Worm (Caenorhabditis elegans) whole organism, L3 larva: ENCODE data around the gene Y54E2A.9.

Experiments
- R02D3.7 ChIP-seq: fragments of 150-350 bp; optimal IDR thresholded peaks from 2 replicates; lab custom pipeline; 2014; ENCODE audit warnings: missing biosample characterization, missing genetic modification characterization
- ZK546.5 ChIP-seq: sonication (generic microtip); optimal IDR thresholded peaks from 2 replicates; lab custom pipeline; 2017; ENCODE audit warnings: missing biosample characterization, missing genetic modification characterization
- aly-2 ChIP-seq: fragments of 150-350 bp; optimal IDR thresholded peaks from 2 replicates; lab custom pipeline; 2014; ENCODE audit warnings: missing biosample characterization, missing genetic modification characterization
- ama-1 ChIP-seq: fragments of 150-350 bp; optimal IDR thresholded peaks from 2 replicates; lab custom pipeline; 2018
- ceh-16 ChIP-seq: sonication (generic microtip); optimal IDR thresholded peaks from 2 replicates; lab custom pipeline; 2017; ENCODE audit warnings: missing biosample characterization, missing genetic modification characterization
- ceh-28 ChIP-seq: fragments of 150-350 bp; optimal IDR thresholded peaks from 2 replicates; lab custom pipeline; 2014; ENCODE audit warnings: missing biosample characterization, missing genetic modification reagents, missing genetic modification characterization
- ceh-82 ChIP-seq: fragments of 150-350 bp; optimal IDR thresholded peaks from 2 replicates; lab custom pipeline; 2014; ENCODE audit warnings: missing biosample characterization, missing genetic modification characterization
- ceh-9 ChIP-seq: sonication (generic microtip); optimal IDR thresholded peaks from 2 replicates; lab custom pipeline; 2018; ENCODE audit warnings: missing biosample characterization, missing genetic modification characterization
- daf-12 ChIP-seq: fragments of 150-350 bp; optimal IDR thresholded peaks from 2 replicates; lab custom pipeline; 2014; ENCODE audit warnings: missing biosample characterization, missing genetic modification reagents, missing genetic modification characterization
- egl-27 ChIP-seq: sonication (generic microtip); optimal IDR thresholded peaks from 4 replicates; lab custom pipeline; 2017; ENCODE audit warnings: missing biosample characterization, missing genetic modification reagents, missing genetic modification characterization
- egl-5 ChIP-seq: fragments of 150-350 bp; optimal IDR thresholded peaks from 2 replicates; lab custom pipeline; 2017; ENCODE audit warnings: missing biosample characterization, missing genetic modification reagents, missing genetic modification characterization, inconsistent platforms
- elt-1 ChIP-seq: fragments of 150-350 bp; optimal IDR thresholded peaks from 2 replicates; lab custom pipeline; 2014; ENCODE audit warnings: missing biosample characterization, missing genetic modification characterization
- elt-2 ChIP-seq: sonication (generic microtip); optimal IDR thresholded peaks from 2 replicates; lab custom pipeline; 2016; ENCODE audit warnings: missing genetic modification reagents, mild to moderate bottlenecking, missing genetic modification characterization, missing compliant biosample characterization
- elt-3 ChIP-seq, 3 experiments: fragments of 150-350 bp in 1 of 3; sonication (generic microtip) in 2 of 3; optimal IDR thresholded peaks; 2 replicates in 2 of 3; 4 replicates in 1 of 3; lab custom pipeline; 2014 to 2017; ENCODE audit warnings: missing biosample characterization in 3 of 3, missing genetic modification characterization in 3 of 3
- eor-1 ChIP-seq, 2 experiments: fragments of 150-350 bp; optimal IDR thresholded peaks; 2 replicates each; lab custom pipeline; 2014 to 2018; ENCODE audit warnings: missing biosample characterization in 2 of 2, missing genetic modification characterization in 2 of 2
- fkh-10 ChIP-seq: sonication (generic microtip); optimal IDR thresholded peaks from 2 replicates; lab custom pipeline; 2017; ENCODE audit warnings: missing biosample characterization, missing genetic modification reagents, missing genetic modification characterization
- fkh-2 ChIP-seq: fragments of 150-350 bp; optimal IDR thresholded peaks from 2 replicates; lab custom pipeline; 2014; ENCODE audit warnings: missing biosample characterization, missing genetic modification reagents, missing genetic modification characterization
- fos-1 ChIP-seq: fragments of 150-350 bp; optimal IDR thresholded peaks from 2 replicates; lab custom pipeline; 2014; ENCODE audit warnings: missing biosample characterization, missing genetic modification characterization
- hmg-11 ChIP-seq: sonication (generic microtip); optimal IDR thresholded peaks from 2 replicates; lab custom pipeline; 2016; ENCODE audit warnings: missing genetic modification characterization, missing compliant biosample characterization
- jun-1 ChIP-seq: fragments of 150-350 bp; optimal IDR thresholded peaks from 2 replicates; lab custom pipeline; 2014; ENCODE audit warnings: missing biosample characterization, missing genetic modification reagents, missing genetic modification characterization
- lin-15B ChIP-seq: fragments of 150-350 bp; optimal IDR thresholded peaks from 2 replicates; lab custom pipeline; 2014; ENCODE audit warnings: missing biosample characterization, missing genetic modification characterization
- lin-39 ChIP-seq: fragments of 150-350 bp; optimal IDR thresholded peaks from 2 replicates; lab custom pipeline; 2018; ENCODE audit warnings: missing biosample characterization, missing genetic modification reagents, missing genetic modification characterization
- lsy-12 ChIP-seq: sonication (generic microtip); optimal IDR thresholded peaks from 2 replicates; lab custom pipeline; 2016; ENCODE audit warnings: mild to moderate bottlenecking, missing genetic modification characterization, missing compliant biosample characterization
- mdl-1 ChIP-seq: fragments of 150-350 bp; optimal IDR thresholded peaks from 2 replicates; lab custom pipeline; 2014; ENCODE audit warnings: missing biosample characterization, missing genetic modification characterization
- mml-1 ChIP-seq: fragments of 150-350 bp; sonication (generic microtip); optimal IDR thresholded peaks from 3 replicates; lab custom pipeline; 2014; ENCODE audit warnings: missing biosample characterization, missing genetic modification characterization
- nfya-1 ChIP-seq: sonication (generic microtip); optimal IDR thresholded peaks from 2 replicates; lab custom pipeline; 2017; ENCODE audit warnings: missing genetic modification characterization, mild to moderate bottlenecking, missing compliant biosample characterization, antibody characterized with exemption, moderate library complexity; ENCODE audit not compliant: insufficient read depth
- nhr-11 ChIP-seq: fragments of 150-350 bp; optimal IDR thresholded peaks from 2 replicates; lab custom pipeline; 2014; ENCODE audit warnings: missing biosample characterization, missing genetic modification characterization
- nhr-12 ChIP-seq: fragments of 150-350 bp; optimal IDR thresholded peaks from 2 replicates; lab custom pipeline; 2014; ENCODE audit warnings: missing biosample characterization, missing genetic modification characterization
- nhr-23 ChIP-seq: fragments of 150-350 bp; optimal IDR thresholded peaks from 2 replicates; lab custom pipeline; 2014; ENCODE audit warnings: missing biosample characterization, missing genetic modification reagents, missing genetic modification characterization
- nhr-237 ChIP-seq: fragments of 150-350 bp; optimal IDR thresholded peaks from 2 replicates; lab custom pipeline; 2014; ENCODE audit warnings: missing biosample characterization, missing genetic modification characterization
- nhr-25 ChIP-seq: sonication (generic microtip); optimal IDR thresholded peaks from 2 replicates; lab custom pipeline; 2017; ENCODE audit warnings: missing biosample characterization, missing genetic modification characterization
- nhr-28 ChIP-seq: fragments of 150-350 bp; optimal IDR thresholded peaks from 2 replicates; lab custom pipeline; 2014; ENCODE audit warnings: missing biosample characterization, missing genetic modification characterization
- nhr-43 ChIP-seq: sonication (generic microtip); optimal IDR thresholded peaks from 2 replicates; lab custom pipeline; 2016; ENCODE audit warnings: mild to moderate bottlenecking, missing genetic modification characterization, missing compliant biosample characterization; ENCODE audit not compliant: poor library complexity, severe bottlenecking
- nhr-67 ChIP-seq: fragments of 150-350 bp; optimal IDR thresholded peaks from 2 replicates; lab custom pipeline; 2014; ENCODE audit warnings: missing biosample characterization, missing genetic modification characterization
- nhr-76 ChIP-seq: fragments of 150-350 bp; sonication (generic microtip); optimal IDR thresholded peaks from 5 replicates; lab custom pipeline; 2014; ENCODE audit warnings: missing biosample characterization, missing genetic modification characterization
- nhr-77 ChIP-seq: fragments of 150-350 bp; optimal IDR thresholded peaks from 2 replicates; lab custom pipeline; 2014; ENCODE audit warnings: missing biosample characterization, missing genetic modification characterization
- pha-4 ChIP-seq: fragments of 150-350 bp; optimal IDR thresholded peaks from 2 replicates; lab custom pipeline; 2014; ENCODE audit warnings: missing biosample characterization, missing genetic modification reagents, missing genetic modification characterization
- pqm-1 ChIP-seq: fragments of 150-350 bp; optimal IDR thresholded peaks from 2 replicates; lab custom pipeline; 2017; ENCODE audit warnings: missing biosample characterization, missing genetic modification characterization, inconsistent platforms
- sea-2 ChIP-seq: fragments of 150-350 bp; sonication (generic microtip); optimal IDR thresholded peaks from 4 replicates; lab custom pipeline; 2014; ENCODE audit warnings: missing biosample characterization, missing genetic modification reagents, missing genetic modification characterization
- skn-1 ChIP-seq: fragments of 150-350 bp; optimal IDR thresholded peaks from 2 replicates; lab custom pipeline; 2014; ENCODE audit warnings: missing biosample characterization, missing genetic modification characterization
- snpc-4 ChIP-seq: fragments of 150-350 bp; optimal IDR thresholded peaks from 2 replicates; lab custom pipeline; 2014; ENCODE audit warnings: missing biosample characterization, missing genetic modification characterization
- tbx-2 ChIP-seq: sonication (generic microtip); optimal IDR thresholded peaks from 2 replicates; lab custom pipeline; 2016; ENCODE audit warnings: mild to moderate bottlenecking, missing genetic modification characterization, missing compliant biosample characterization
- unc-39 ChIP-seq: sonication (generic microtip); optimal IDR thresholded peaks from 4 replicates; lab custom pipeline; 2017; ENCODE audit warnings: missing biosample characterization, missing genetic modification characterization
- unc-62 ChIP-seq: fragments of 150-350 bp; sonication (generic microtip); optimal IDR thresholded peaks from 4 replicates; lab custom pipeline; 2014; ENCODE audit warnings: missing biosample characterization, missing genetic modification reagents, missing genetic modification characterization
- zag-1 ChIP-seq: fragments of 150-350 bp; optimal IDR thresholded peaks from 2 replicates; lab custom pipeline; 2014; ENCODE audit warnings: missing biosample characterization, missing genetic modification characterization
- ztf-11 ChIP-seq: fragments of 150-350 bp; optimal IDR thresholded peaks from 2 replicates; lab custom pipeline; 2014; ENCODE audit warnings: missing biosample characterization, missing genetic modification characterization
- ztf-4 ChIP-seq: fragments of 150-350 bp; optimal IDR thresholded peaks from 2 replicates; lab custom pipeline; 2014; ENCODE audit warnings: missing biosample characterization, missing genetic modification characterization

Gene Y54E2A.9

ce11 chrII:14816086-14816485 lies 30.3 kb upstream of the Y54E2A.9 start:
- peak; percentile 25 for TF ChIP-seq nhr-25 (tag; lab: Kevin White, UChicago)
- TF ChIP-seq fkh-10 (GFP tag; lab: Kevin White, UChicago), result no peak

DNA sequence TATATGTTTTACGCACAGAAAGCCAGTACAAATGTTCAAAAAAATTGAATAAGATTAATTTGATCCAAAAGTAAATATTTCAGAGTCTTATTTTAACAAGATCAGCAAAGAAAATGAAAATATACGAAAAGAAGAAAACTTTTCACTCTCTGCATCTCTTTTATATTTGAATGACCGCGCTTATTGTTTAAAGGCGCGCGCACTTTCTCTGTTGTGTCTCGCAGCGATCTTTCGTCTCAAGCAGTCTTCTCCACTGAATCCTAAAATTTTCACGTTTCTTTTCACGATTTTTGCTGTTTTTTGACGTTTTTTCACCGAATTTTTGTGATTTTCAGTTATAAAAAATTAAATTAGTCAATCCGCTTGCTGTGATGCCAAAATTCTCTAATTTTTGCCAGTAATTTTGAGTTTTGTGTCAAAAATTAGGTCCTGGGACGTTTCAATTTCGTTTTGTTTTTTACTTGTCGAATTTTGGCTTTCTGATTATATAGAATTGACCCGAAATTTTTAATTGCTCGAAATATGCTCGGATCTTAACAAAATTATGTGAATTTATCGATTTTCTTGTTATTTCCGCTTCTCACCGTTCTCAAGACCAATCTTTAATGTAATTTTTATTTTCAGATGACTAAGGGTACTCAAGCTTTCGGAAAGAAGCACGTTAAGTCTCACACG lies 29.2 kb upstream of the Y54E2A.9 start, which contains the start of gene W01D2.1:
TSS of gene W01D2.1 (plus strand) at position 625 of the 675 bp plus-strand sequence.
- peak; percentile 40 for TF ChIP-seq hmg-11 (tag; lab: Kevin White, UChicago)
- no peak for TF ChIP-seq nhr-43
- TF ChIP-seq daf-12 (tag; lab: Kevin White, UChicago), result no peak
- no peak for TF ChIP-seq nhr-12
- TF ChIP-seq pha-4, result peak; percentile 80
- TF ChIP-seq ceh-9 (tag; lab: Kevin White, UChicago), result no peak
- TF ChIP-seq lin-39 (tag; lab: Kevin White, UChicago), result peak; percentile 63
- no peak for TF ChIP-seq elt-1 (tag; lab: Kevin White, UChicago)
- no peak for TF ChIP-seq nhr-237
- peak; percentile 67 for TF ChIP-seq nhr-25 (tag; lab: Kevin White, UChicago)
- TF ChIP-seq nhr-76 (tag; lab: Kevin White, UChicago), result no peak
- TF ChIP-seq jun-1 (tag; lab: Kevin White, UChicago), result no peak
- no peak for TF ChIP-seq mdl-1
- TF ChIP-seq tbx-2 (tag; lab: Kevin White, UChicago), result no peak
- TF ChIP-seq elt-2 (tag; lab: Kevin White, UChicago), result peak; percentile 2
- TF ChIP-seq mml-1, result no peak
- TF ChIP-seq nhr-67 (tag; lab: Kevin White, UChicago), result no peak
- TF ChIP-seq ZK546.5, result no peak
- TF ChIP-seq ceh-28 (tag; lab: Kevin White, UChicago), result no peak
- TF ChIP-seq egl-5 (tag; lab: Kevin White, UChicago), result peak; percentile 41
- no peak for TF ChIP-seq zag-1 (tag; lab: Kevin White, UChicago)
- peak; percentile 43 for TF ChIP-seq snpc-4
- TF ChIP-seq pqm-1 (tag; lab: Kevin White, UChicago), result peak; percentile 42
- no peak for TF ChIP-seq lsy-12 (tag; lab: Kevin White, UChicago)
- no peak for TF ChIP-seq eor-1 (tag; optimal IDR thresholded peaks at IDR 0.05; lab: Kevin White, UChicago)
- TF ChIP-seq nhr-28 (tag; lab: Kevin White, UChicago), result no peak
- no peak for TF ChIP-seq ceh-16 (tag; lab: Kevin White, UChicago)
- TF ChIP-seq fos-1 (tag; lab: Kevin White, UChicago), result no peak
- TF ChIP-seq fkh-2, result no peak
- no peak for TF ChIP-seq egl-27 (tag; lab: Kevin White, UChicago)
- peak; percentile 50 for TF ChIP-seq skn-1
- TF ChIP-seq lin-15B (tag; lab: Kevin White, UChicago), result peak; percentile 83
- TF ChIP-seq nfya-1 (tag; lab: Kevin White, UChicago), result peak; percentile 83
- TF ChIP-seq ztf-4, result no peak
- TF ChIP-seq aly-2 (tag; lab: Kevin White, UChicago), result no peak
- no peak for TF ChIP-seq nhr-77 (tag; lab: Kevin White, UChicago)
- no peak for TF ChIP-seq ama-1 (lab: Kevin White, UChicago)
- TF ChIP-seq elt-3 (tag; optimal IDR thresholded peaks at IDR 0.05; lab: Kevin White, UChicago), result no peak
- no peak for TF ChIP-seq sea-2 (GFP tag; lab: Kevin White, UChicago)
- peak; percentile 72 for TF ChIP-seq nhr-23 (tag; lab: Kevin White, UChicago)
- no peak for TF ChIP-seq unc-39 (tag; lab: Kevin White, UChicago)
- peak; percentile 26 for TF ChIP-seq R02D3.7 (tag; lab: Kevin White, UChicago)
- no peak for TF ChIP-seq ztf-11
- TF ChIP-seq unc-62, result no peak
- TF ChIP-seq fkh-10 (GFP tag; lab: Kevin White, UChicago), result no peak
- TF ChIP-seq ceh-82 (tag; lab: Kevin White, UChicago), result no peak
- no peak for TF ChIP-seq nhr-11 (tag; lab: Kevin White, UChicago)
- TF ChIP-seq, all 47 proteins: peak for 13
